Fruit fly (Drosophila melanogaster) whole organism, embryonic: ENCODE measurements around the gene Capr.
A peak's percentile ranks its signal among the peaks of the same experiment; 100 is the strongest.

ENCODE experiments used
- CG10543 ChIP-seq: fragments of 200-800 bp; sonication (Bioruptor generic); optimal IDR thresholded peaks from 3 replicates; lab custom pipeline; 2017; ENCODE audit warnings: missing biosample characterization, mild to moderate bottlenecking, missing genetic modification characterization, moderate library complexity
- CG13624 ChIP-seq: fragments of 200-800 bp; sonication (Bioruptor generic); optimal IDR thresholded peaks from 2 replicates; lab custom pipeline; 2016; ENCODE audit warnings: missing biosample characterization, missing genetic modification characterization
- CG14710 ChIP-seq: fragments of 200-800 bp; sonication (Bioruptor generic); optimal IDR thresholded peaks from 3 replicates; lab custom pipeline; 2019; ENCODE audit warnings: missing biosample characterization, mild to moderate bottlenecking, missing genetic modification characterization, moderate library complexity
- CG15514 ChIP-seq: fragments of 200-800 bp; sonication (Bioruptor generic); optimal IDR thresholded peaks from 3 replicates; lab custom pipeline; 2017; ENCODE audit warnings: missing biosample characterization, missing genetic modification characterization, mild to moderate bottlenecking, moderate library complexity, missing genetic modification reagents
- CG1647 ChIP-seq: fragments of 200-800 bp; sonication (Bioruptor generic); optimal IDR thresholded peaks from 3 replicates; lab custom pipeline; 2016; ENCODE audit warnings: missing biosample characterization, missing genetic modification characterization
- CG17328 ChIP-seq: fragments of 200-800 bp; sonication (Bioruptor generic); IDR thresholded peaks from 2 replicates; pipeline ENCODE4 v1.3.6; 2022; ENCODE audit warnings: missing biosample characterization, missing genetic modification characterization
- CG18599 ChIP-seq: fragments of 200-800 bp; sonication (Bioruptor generic); optimal IDR thresholded peaks from 3 replicates; lab custom pipeline; 2017; ENCODE audit warnings: missing biosample characterization, missing genetic modification characterization, mild to moderate bottlenecking, moderate library complexity, missing genetic modification reagents
- CG2199 ChIP-seq: fragments of 200-800 bp; sonication (Bioruptor generic); IDR thresholded peaks from 3 replicates; pipeline ENCODE4 v1.3.6; 2022; ENCODE audit warnings: missing biosample characterization, missing genetic modification characterization
- CG34224 ChIP-seq: fragments of 200-800 bp; sonication (Bioruptor generic); IDR thresholded peaks from 3 replicates; pipeline ENCODE4 v1.3.6; 2022; ENCODE audit warnings: missing biosample characterization, missing genetic modification characterization; ENCODE audit not compliant: partially characterized antibody
- CG4404 ChIP-seq: fragments of 200-800 bp; sonication (Bioruptor generic); IDR thresholded peaks from 2 replicates; pipeline ENCODE4 v1.3.6; 2022; ENCODE audit warnings: missing biosample characterization, missing genetic modification characterization
- CG4617 ChIP-seq: fragments of 200-800 bp; sonication (Bioruptor generic); optimal IDR thresholded peaks from 3 replicates; lab custom pipeline; 2016; ENCODE audit warnings: missing biosample characterization, missing genetic modification characterization, borderline replicate concordance
- CG6272 ChIP-seq: fragments of 200-800 bp; sonication (Bioruptor generic); IDR thresholded peaks from 2 replicates; pipeline ENCODE4 v1.3.6; 2022; ENCODE audit warnings: missing biosample characterization, missing genetic modification characterization
- CG7556 ChIP-seq: fragments of 200-800 bp; sonication (Bioruptor generic); optimal IDR thresholded peaks from 2 replicates; lab custom pipeline; 2017; ENCODE audit warnings: missing biosample characterization, mild to moderate bottlenecking, missing genetic modification characterization
- CG8388 ChIP-seq: fragments of 200-800 bp; sonication (Bioruptor generic); optimal IDR thresholded peaks from 2 replicates; lab custom pipeline; 2019; ENCODE audit warnings: missing biosample characterization, mild to moderate bottlenecking, missing genetic modification characterization, moderate library complexity
- CG9609 ChIP-seq: fragments of 200-800 bp; sonication (Bioruptor generic); optimal IDR thresholded peaks from 3 replicates; lab custom pipeline; 2016; ENCODE audit warnings: missing biosample characterization, missing genetic modification characterization
- CG9932 ChIP-seq: fragments of 200-800 bp; sonication (Bioruptor generic); IDR thresholded peaks from 2 replicates; pipeline ENCODE4 v1.3.6; 2022; ENCODE audit warnings: missing biosample characterization, missing genetic modification characterization
- D19A ChIP-seq: fragments of 200-800 bp; optimal IDR thresholded peaks from 3 replicates; lab custom pipeline; 2019; ENCODE audit warnings: missing biosample characterization, mild to moderate bottlenecking, missing genetic modification characterization, moderate library complexity
- Dbx ChIP-seq: fragments of 200-800 bp; sonication (Bioruptor generic); IDR thresholded peaks from 3 replicates; pipeline ENCODE4 v1.3.6; 2022; ENCODE audit warnings: missing biosample characterization, missing genetic modification characterization
- E2f1 ChIP-seq: fragments of 200-800 bp; sonication (Bioruptor generic); IDR thresholded peaks from 2 replicates; pipeline ENCODE4 v1.3.6; 2022; ENCODE audit warnings: missing biosample characterization, missing genetic modification characterization
- Gsc ChIP-seq: fragments of 200-800 bp; sonication (Bioruptor generic); IDR thresholded peaks from 2 replicates; pipeline ENCODE4 v1.3.6; 2022; ENCODE audit warnings: missing biosample characterization, missing genetic modification characterization
- Gug ChIP-seq: fragments of 200-800 bp; sonication (Bioruptor generic); IDR thresholded peaks from 4 replicates; pipeline ENCODE4 v1.3.6; 2022; ENCODE audit warnings: missing biosample characterization, missing genetic modification characterization
- Myb ChIP-seq: fragments of 200-800 bp; sonication (Bioruptor generic); optimal IDR thresholded peaks from 2 replicates; lab custom pipeline; 2016; ENCODE audit warnings: missing biosample characterization, missing genetic modification characterization
- PHDP ChIP-seq: fragments of 200-800 bp; sonication (Bioruptor generic); optimal IDR thresholded peaks from 3 replicates; lab custom pipeline; 2018; ENCODE audit warnings: missing biosample characterization, mild to moderate bottlenecking, missing genetic modification characterization, moderate library complexity
- Six4 ChIP-seq: fragments of 200-800 bp; sonication (Bioruptor generic); optimal IDR thresholded peaks from 2 replicates; lab custom pipeline; 2016; ENCODE audit warnings: missing biosample characterization, missing genetic modification characterization
- Sry-δ ChIP-seq: fragments of 200-800 bp; sonication (Bioruptor generic); optimal IDR thresholded peaks from 2 replicates; lab custom pipeline; 2016; ENCODE audit warnings: missing biosample characterization, missing genetic modification characterization
- Stat92E ChIP-seq, 3 experiments: fragments of >200 bp in 2 of 3; fragments of 200-800 bp in 1 of 3; sonication (Bioruptor generic) in 1 of 3; optimal IDR thresholded peaks; 2 replicates each; lab custom pipeline; 2017 to 2019; ENCODE audit warnings: missing biosample characterization in 3 of 3, missing genetic modification characterization in 3 of 3, mild to moderate bottlenecking in 1 of 3, moderate library complexity in 1 of 3
- Taf1 ChIP-seq: fragments of 200-800 bp; sonication (Bioruptor generic); IDR thresholded peaks from 2 replicates; pipeline ENCODE4 v1.3.6; 2022; ENCODE audit warnings: missing biosample characterization, missing genetic modification characterization
- Xbp1 ChIP-seq: fragments of 200-800 bp; sonication (Bioruptor generic); optimal IDR thresholded peaks from 3 replicates; lab custom pipeline; 2016; ENCODE audit warnings: missing biosample characterization, mild to moderate bottlenecking, missing genetic modification characterization
- ap ChIP-seq: fragments of 200-800 bp; sonication (Bioruptor generic); IDR thresholded peaks from 2 replicates; pipeline ENCODE4 v1.3.6; 2022; ENCODE audit warnings: missing biosample characterization, missing genetic modification characterization
- bsh ChIP-seq, 2 experiments: fragments of 200-800 bp; sonication (Bioruptor generic); optimal IDR thresholded peaks; 2 replicates each; lab custom pipeline; 2017 to 2018; ENCODE audit warnings: mild to moderate bottlenecking in 2 of 2, missing biosample characterization in 2 of 2, missing genetic modification characterization in 2 of 2, moderate library complexity in 1 of 2
- btn ChIP-seq: fragments of 200-800 bp; sonication (Bioruptor generic); optimal IDR thresholded peaks from 2 replicates; lab custom pipeline; 2016; ENCODE audit warnings: missing biosample characterization, missing genetic modification characterization
- corto ChIP-seq: fragments of 200-800 bp; sonication (Bioruptor generic); optimal IDR thresholded peaks from 2 replicates; lab custom pipeline; 2016; ENCODE audit warnings: missing biosample characterization, mild to moderate bottlenecking, missing genetic modification characterization, moderate library complexity
- crp ChIP-seq, 2 experiments: fragments of 200-800 bp; sonication (Bioruptor generic); optimal IDR thresholded peaks; 2 replicates in 1 of 2; 3 replicates in 1 of 2; lab custom pipeline; 2017; ENCODE audit warnings: missing biosample characterization in 2 of 2, missing genetic modification characterization in 2 of 2, mild to moderate bottlenecking in 1 of 2, moderate library complexity in 1 of 2
- dpn ChIP-seq, 2 experiments: fragments of 200-800 bp; sonication (Bioruptor generic); optimal IDR thresholded peaks; 3 replicates each; lab custom pipeline; 2016; ENCODE audit warnings: missing biosample characterization in 2 of 2, missing genetic modification characterization in 2 of 2
- eve ChIP-seq, 2 experiments: fragments of >200 bp; optimal IDR thresholded peaks; 2 replicates each; lab custom pipeline; 2017; ENCODE audit warnings: missing biosample characterization in 2 of 2, missing genetic modification characterization in 2 of 2
- fd102C ChIP-seq: fragments of 200-800 bp; sonication (Bioruptor generic); optimal IDR thresholded peaks from 2 replicates; lab custom pipeline; 2018; ENCODE audit warnings: missing biosample characterization, mild to moderate bottlenecking, missing genetic modification characterization, moderate library complexity
- fd64A ChIP-seq: fragments of 200-800 bp; sonication (Bioruptor generic); optimal IDR thresholded peaks from 3 replicates; lab custom pipeline; 2018; ENCODE audit warnings: missing biosample characterization, mild to moderate bottlenecking, missing genetic modification characterization
- fu2 ChIP-seq: fragments of 200-800 bp; sonication (Bioruptor generic); optimal IDR thresholded peaks from 2 replicates; lab custom pipeline; 2016; ENCODE audit warnings: missing biosample characterization, missing genetic modification characterization
- gfzf ChIP-seq: fragments of 200-800 bp; sonication (Bioruptor generic); optimal IDR thresholded peaks from 2 replicates; lab custom pipeline; 2016; ENCODE audit warnings: missing biosample characterization, mild to moderate bottlenecking, missing genetic modification characterization, moderate library complexity
- gsb ChIP-seq: fragments of 200-800 bp; sonication (Bioruptor generic); IDR thresholded peaks from 2 replicates; pipeline ENCODE4 v1.3.6; 2022; ENCODE audit warnings: missing biosample characterization, missing genetic modification characterization
- her ChIP-seq: fragments of 200-800 bp; sonication (Bioruptor generic); optimal IDR thresholded peaks from 2 replicates; lab custom pipeline; 2016; ENCODE audit warnings: missing biosample characterization, missing genetic modification characterization
- lilli ChIP-seq: fragments of 200-800 bp; sonication (Bioruptor generic); optimal IDR thresholded peaks from 3 replicates; lab custom pipeline; 2016; ENCODE audit warnings: missing biosample characterization, missing genetic modification characterization
- lola ChIP-seq, 3 experiments: fragments of >200 bp in 2 of 3; fragments of 200-800 bp in 1 of 3; sonication (Bioruptor generic) in 1 of 3; optimal IDR thresholded peaks; 2 replicates each; lab custom pipeline; 2017 to 2019; ENCODE audit warnings: missing biosample characterization in 3 of 3, missing genetic modification characterization in 3 of 3, mild to moderate bottlenecking in 1 of 3, moderate library complexity in 1 of 3
- maf-S ChIP-seq: fragments of 200-800 bp; sonication (Bioruptor generic); optimal IDR thresholded peaks from 2 replicates; lab custom pipeline; 2016; ENCODE audit warnings: missing biosample characterization, missing genetic modification characterization
- mam ChIP-seq: fragments of 200-800 bp; sonication (Bioruptor generic); optimal IDR thresholded peaks from 3 replicates; lab custom pipeline; 2016; ENCODE audit warnings: missing biosample characterization, missing genetic modification characterization
- odd ChIP-seq: fragments of 200-800 bp; sonication (Bioruptor generic); optimal IDR thresholded peaks from 2 replicates; lab custom pipeline; 2017; ENCODE audit warnings: missing biosample characterization, mild to moderate bottlenecking, missing genetic modification characterization
- pan ChIP-seq, 4 experiments: fragments of >200 bp in 3 of 4; fragments of 200-800 bp in 1 of 4; sonication (Bioruptor generic) in 1 of 4; optimal IDR thresholded peaks in 3 of 4; IDR thresholded peaks in 1 of 4; 2 replicates each; pipeline versions ENCODE4 v1.3.6 to Lab custom; 2017 to 2022; ENCODE audit warnings: missing biosample characterization in 2 of 4, missing genetic modification characterization in 2 of 4, mixed read lengths in 1 of 4
- tio ChIP-seq: fragments of 200-800 bp; sonication (Bioruptor generic); optimal IDR thresholded peaks from 2 replicates; lab custom pipeline; 2017; ENCODE audit warnings: missing biosample characterization, missing genetic modification characterization, inconsistent platforms
- trem ChIP-seq: fragments of 200-800 bp; optimal IDR thresholded peaks from 3 replicates; lab custom pipeline; 2019; ENCODE audit warnings: missing biosample characterization, mild to moderate bottlenecking, missing genetic modification characterization, moderate library complexity
- ttk ChIP-seq: fragments of 200-800 bp; sonication (Bioruptor generic); IDR thresholded peaks from 2 replicates; pipeline ENCODE4 v2.1.2; 2022; ENCODE audit warnings: missing biosample characterization, missing genetic modification characterization
- vfl ChIP-seq: fragments of 200-800 bp; sonication (Bioruptor generic); optimal IDR thresholded peaks from 2 replicates; lab custom pipeline; 2016; ENCODE audit warnings: missing biosample characterization, missing genetic modification characterization

Capr gene

dm6 chr3L:18622422-18622739, 50.7 kb downstream of the Capr start, which contains the start of gene bora (continued):
- TF ChIP-seq CG34224 (no peak), dpn (GFP tag; optimal IDR thresholded peaks at IDR 0.05; lab: Kevin White, UChicago) (peak in 1 of 2 experiments; percentile 14), btn (no peak), Gsc (no peak), vfl (GFP tag; lab: Kevin White, UChicago) (no peak), corto (GFP tag; lab: Kevin White, UChicago) (no peak), mam (GFP tag; lab: Kevin White, UChicago) (peak; percentile 1), CG13624 (GFP tag; lab: Kevin White, UChicago) (no peak), CG8388 (GFP tag; lab: Kevin White, UChicago) (no peak), lola (GFP tag; optimal IDR thresholded peaks at IDR 0.05; lab: Kevin White, UChicago) (no peak), CG18599 (GFP tag; lab: Kevin White, UChicago) (no peak), Six4 (GFP tag; lab: Kevin White, UChicago) (no peak), Taf1 (GFP tag; lab: Robert Waterston, UW) (no peak), ttk (no peak), trem (tag; lab: Kevin White, UChicago) (peak; percentile 17), lilli (no peak), tio (no peak), eve (GFP tag; optimal IDR thresholded peaks at IDR 0.05; lab: Kevin White, UChicago) (no peak), gsb (GFP tag; lab: Robert Waterston, UW) (no peak), Stat92E (GFP tag; optimal IDR thresholded peaks at IDR 0.05; lab: Kevin White, UChicago) (no peak), CG4617 (GFP tag; lab: Kevin White, UChicago) (no peak), CG4404 (GFP tag; lab: Robert Waterston, UW) (no peak), fd64A (no peak), D19A (no peak), CG2199 (GFP tag; lab: Robert Waterston, UW) (no peak), fu2 (no peak), CG9932 (GFP tag; lab: Robert Waterston, UW) (no peak), CG14710 (tag; lab: Kevin White, UChicago) (peak; percentile 20), CG1647 (GFP tag; lab: Kevin White, UChicago) (no peak), CG9609 (GFP tag; lab: Kevin White, UChicago) (no peak), bsh (GFP tag; optimal IDR thresholded peaks at IDR 0.05; lab: Kevin White, UChicago) (no peak), Gug (GFP tag; lab: Robert Waterston, UW) (no peak), Sry-δ (GFP tag; lab: Kevin White, UChicago) (peak; percentile 44), crp (GFP tag; optimal IDR thresholded peaks at IDR 0.05; lab: Kevin White, UChicago) (peak; percentile 10 to 85), Dbx (no peak), odd (no peak), maf-S (peak; percentile 25), CG15514 (GFP tag; lab: Kevin White, UChicago) (no peak), CG7556 (GFP tag; lab: Kevin White, UChicago) (no peak), Myb (peak; percentile 92), ap (GFP tag; lab: Robert Waterston, UW) (no peak), pan (optimal IDR thresholded peaks at IDR 0.05; lab: Kevin White, UChicago) (no peak), pan (GFP tag; optimal IDR thresholded peaks at IDR 0.05 in 1 of 2, IDR thresholded peaks at IDR 0.05 in 1 of 2) (no peak), CG6272 (GFP tag; lab: Robert Waterston, UW) (no peak), her (GFP tag; lab: Kevin White, UChicago) (no peak), gfzf (peak; percentile 61), CG10543 (GFP tag; lab: Kevin White, UChicago) (no peak), Xbp1 (GFP tag; lab: Kevin White, UChicago) (no peak), CG17328 (GFP tag; lab: Robert Waterston, UW) (no peak), PHDP (tag; lab: Kevin White, UChicago) (no peak), E2f1 (GFP tag; lab: Robert Waterston, UW) (no peak; the same call in 1 of the 2 replicates), fd102C (GFP tag; lab: Kevin White, UChicago) (no peak)
